Worm (Caenorhabditis elegans) whole organism, midembryonic: ENCODE results near the gene nhr-261.

Experiments
- T22C8.4 ChIP-seq: fragments of 200-800 bp; sonication (Bioruptor generic); IDR thresholded peaks from 2 replicates; pipeline ENCODE4 v1.3.6; 2022; ENCODE audit warnings: missing genetic modification characterization, missing compliant biosample characterization
- flt-1 ChIP-seq: fragments of 200-800 bp; sonication (Bioruptor generic); IDR thresholded peaks from 2 replicates; pipeline ENCODE4 v1.3.6; 2022; ENCODE audit warnings: missing genetic modification characterization, missing compliant biosample characterization
- med-1 ChIP-seq: sonication (generic microtip); optimal IDR thresholded peaks from 2 replicates; lab custom pipeline; 2017; ENCODE audit warnings: missing genetic modification characterization, mild to moderate bottlenecking, missing compliant biosample characterization, antibody characterized with exemption, missing genetic modification reagents; ENCODE audit not compliant: insufficient read depth
- ztf-29 ChIP-seq: fragments of 200-800 bp; sonication (Bioruptor generic); IDR thresholded peaks from 2 replicates; pipeline ENCODE4 v1.3.6; 2022; ENCODE audit warnings: missing genetic modification reagents, missing genetic modification characterization, missing compliant biosample characterization

DNA sequence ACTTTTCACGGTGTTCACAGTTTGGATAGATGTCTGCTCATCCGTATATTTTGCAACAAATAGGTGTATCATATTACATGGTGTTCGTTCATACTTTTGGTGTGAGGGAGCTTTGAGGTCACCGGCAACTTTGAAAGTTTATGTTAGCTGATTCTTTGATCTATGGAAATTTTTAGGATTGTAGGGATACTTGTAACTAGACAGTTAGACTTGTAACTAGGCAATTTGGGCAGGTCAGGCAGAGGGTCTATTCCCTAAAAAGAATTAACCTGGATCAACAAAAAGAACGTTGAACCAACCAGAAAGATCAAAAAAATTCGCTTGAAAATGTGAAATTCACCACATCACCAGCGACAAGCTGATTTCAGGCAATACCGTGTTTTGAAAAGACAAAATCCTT, 29.4 kb upstream of the nhr-261 start:
- TF ChIP-seq med-1 (GFP tag; lab: Kevin White, UChicago) (no peak), flt-1 (no peak), ztf-29 (GFP tag; lab: Robert Waterston, UW) (no peak), T22C8.4 (GFP tag; lab: Robert Waterston, UW) (no peak)
